Worm (Caenorhabditis elegans) whole organism, late embryonic: ENCODE data around the gene srz-11.
A peak's percentile ranks its signal among the peaks of the same experiment; 100 is the strongest.
"Not testable (repeated sequence)": the region's sequence is repeated elsewhere in the genome, so short reads cannot be mapped to it uniquely, and the experiment has no call there.

ENCODE experiments used
- F13H6.1 ChIP-seq: sonication (generic microtip); optimal IDR thresholded peaks from 2 replicates; lab custom pipeline; 2016; ENCODE audit warnings: missing genetic modification characterization, missing compliant biosample characterization
- K09A11.1 ChIP-seq: sonication (generic microtip); optimal IDR thresholded peaks from 2 replicates; lab custom pipeline; 2017; ENCODE audit warnings: antibody characterized with exemption, mild to moderate bottlenecking, missing genetic modification characterization, missing compliant biosample characterization; ENCODE audit not compliant: insufficient read depth
- Y22D7AL.16 ChIP-seq: sonication (generic microtip); optimal IDR thresholded peaks from 2 replicates; lab custom pipeline; 2016; ENCODE audit warnings: missing genetic modification characterization, missing compliant biosample characterization
- ceh-18 ChIP-seq: sonication (generic microtip); optimal IDR thresholded peaks from 2 replicates; lab custom pipeline; 2016; ENCODE audit warnings: missing genetic modification characterization, missing compliant biosample characterization
- ceh-19 ChIP-seq: fragments of 200-800 bp; sonication (Bioruptor generic); optimal IDR thresholded peaks from 2 replicates; lab custom pipeline; 2018; ENCODE audit warnings: mild to moderate bottlenecking, missing genetic modification characterization, missing compliant biosample characterization
- ceh-2 ChIP-seq: sonication (generic microtip); optimal IDR thresholded peaks from 2 replicates; lab custom pipeline; 2016; ENCODE audit warnings: missing genotype, missing genetic modification characterization, missing compliant biosample characterization
- ceh-24 ChIP-seq: sonication (generic microtip); optimal IDR thresholded peaks from 2 replicates; lab custom pipeline; 2016; ENCODE audit warnings: mild to moderate bottlenecking, missing genetic modification characterization, missing compliant biosample characterization
- ceh-30 ChIP-seq: fragments of 150-350 bp; optimal IDR thresholded peaks from 2 replicates; lab custom pipeline; 2014; ENCODE audit warnings: missing biosample characterization, missing genetic modification characterization
- ceh-45 ChIP-seq: fragments of 200-800 bp; sonication (Bioruptor generic); IDR thresholded peaks from 2 replicates; pipeline ENCODE4 v1.3.6; 2022; ENCODE audit warnings: missing genetic modification reagents, missing genetic modification characterization, missing compliant biosample characterization
- ceh-6 ChIP-seq: fragments of 200-800 bp; sonication (Bioruptor generic); optimal IDR thresholded peaks from 2 replicates; lab custom pipeline; 2018; ENCODE audit warnings: mild to moderate bottlenecking, missing genetic modification characterization, missing compliant biosample characterization
- ceh-9 ChIP-seq: sonication (generic microtip); optimal IDR thresholded peaks from 2 replicates; lab custom pipeline; 2016; ENCODE audit warnings: mild to moderate bottlenecking, missing genetic modification characterization, inconsistent platforms, missing compliant biosample characterization
- dmd-4 ChIP-seq: sonication (generic microtip); optimal IDR thresholded peaks from 2 replicates; lab custom pipeline; 2016; ENCODE audit warnings: borderline replicate concordance, missing genetic modification characterization, missing compliant biosample characterization
- dve-1 ChIP-seq: sonication (generic microtip); optimal IDR thresholded peaks from 2 replicates; lab custom pipeline; 2017; ENCODE audit warnings: antibody characterized with exemption, mild to moderate bottlenecking, missing genetic modification characterization, missing compliant biosample characterization
- elt-2 ChIP-seq: sonication (generic microtip); optimal IDR thresholded peaks from 2 replicates; lab custom pipeline; 2016; ENCODE audit warnings: missing genetic modification reagents, missing genetic modification characterization, missing compliant biosample characterization
- elt-4 ChIP-seq: sonication (generic microtip); optimal IDR thresholded peaks from 2 replicates; lab custom pipeline; 2016; ENCODE audit warnings: missing genetic modification characterization, missing compliant biosample characterization
- eyg-1 ChIP-seq: sonication (generic microtip); optimal IDR thresholded peaks from 2 replicates; lab custom pipeline; 2016; ENCODE audit warnings: missing genotype, missing genetic modification characterization, missing compliant biosample characterization
- gmeb-2 ChIP-seq: sonication (generic microtip); optimal IDR thresholded peaks from 2 replicates; lab custom pipeline; 2016; ENCODE audit warnings: missing genetic modification characterization, inconsistent platforms, missing compliant biosample characterization
- hlh-13 ChIP-seq: fragments of 200-800 bp; sonication (Bioruptor generic); optimal IDR thresholded peaks from 2 replicates; lab custom pipeline; 2018; ENCODE audit warnings: mild to moderate bottlenecking, missing genetic modification characterization, missing compliant biosample characterization
- hlh-15 ChIP-seq: sonication (generic microtip); optimal IDR thresholded peaks from 2 replicates; lab custom pipeline; 2016; ENCODE audit warnings: missing genetic modification characterization, missing compliant biosample characterization
- hlh-6 ChIP-seq: sonication (generic microtip); optimal IDR thresholded peaks from 2 replicates; lab custom pipeline; 2016; ENCODE audit warnings: missing genotype, missing genetic modification characterization, missing compliant biosample characterization
- mec-3 ChIP-seq: sonication (generic microtip); optimal IDR thresholded peaks from 2 replicates; lab custom pipeline; 2016; ENCODE audit warnings: borderline replicate concordance, missing genetic modification characterization, missing compliant biosample characterization
- nfya-1 ChIP-seq: sonication (generic microtip); optimal IDR thresholded peaks from 2 replicates; lab custom pipeline; 2017; ENCODE audit warnings: missing genetic modification characterization, mild to moderate bottlenecking, missing compliant biosample characterization, antibody characterized with exemption, moderate library complexity
- nhr-11 ChIP-seq: fragments of 150-350 bp; optimal IDR thresholded peaks from 2 replicates; lab custom pipeline; 2014; ENCODE audit warnings: missing biosample characterization, missing genetic modification characterization
- nhr-232 ChIP-seq: sonication (generic microtip); optimal IDR thresholded peaks from 2 replicates; lab custom pipeline; 2016; ENCODE audit warnings: missing genetic modification characterization, missing compliant biosample characterization
- npax-4 ChIP-seq: sonication (generic microtip); optimal IDR thresholded peaks from 2 replicates; lab custom pipeline; 2016; ENCODE audit warnings: missing genetic modification characterization, missing compliant biosample characterization
- odd-2 ChIP-seq: sonication (generic microtip); optimal IDR thresholded peaks from 2 replicates; lab custom pipeline; 2017; ENCODE audit warnings: antibody characterized with exemption, mild to moderate bottlenecking, missing genetic modification characterization, missing compliant biosample characterization
- pha-2 ChIP-seq: sonication (generic microtip); optimal IDR thresholded peaks from 2 replicates; lab custom pipeline; 2017; ENCODE audit warnings: mild to moderate bottlenecking, missing genetic modification characterization, missing compliant biosample characterization
- pha-4 ChIP-seq: fragments of 150-350 bp; optimal IDR thresholded peaks from 2 replicates; lab custom pipeline; 2018; ENCODE audit warnings: missing biosample characterization, missing genetic modification reagents, missing genetic modification characterization
- pqm-1 ChIP-seq: sonication (generic microtip); optimal IDR thresholded peaks from 2 replicates; lab custom pipeline; 2016; ENCODE audit warnings: missing genetic modification characterization, missing compliant biosample characterization
- rnt-1 ChIP-seq: sonication (generic microtip); optimal IDR thresholded peaks from 2 replicates; lab custom pipeline; 2016; ENCODE audit warnings: missing genetic modification characterization, missing compliant biosample characterization
- sdc-2 ChIP-seq: sonication (generic microtip); optimal IDR thresholded peaks from 2 replicates; lab custom pipeline; 2016; ENCODE audit warnings: missing genotype, missing genetic modification characterization, missing compliant biosample characterization
- sox-4 ChIP-seq: sonication (generic microtip); optimal IDR thresholded peaks from 2 replicates; lab custom pipeline; 2017; ENCODE audit warnings: mild to moderate bottlenecking, missing genetic modification characterization, inconsistent platforms, missing compliant biosample characterization
- unc-42 ChIP-seq: sonication (generic microtip); optimal IDR thresholded peaks from 2 replicates; lab custom pipeline; 2016; ENCODE audit warnings: missing genotype, missing genetic modification characterization, missing compliant biosample characterization
- unc-86 ChIP-seq: sonication (generic microtip); optimal IDR thresholded peaks from 2 replicates; lab custom pipeline; 2016; ENCODE audit warnings: missing genetic modification characterization, missing compliant biosample characterization
- zip-5 ChIP-seq: sonication (generic microtip); optimal IDR thresholded peaks from 2 replicates; lab custom pipeline; 2016; ENCODE audit warnings: missing genetic modification characterization, missing compliant biosample characterization
- ztf-16 ChIP-seq: sonication (generic microtip); optimal IDR thresholded peaks from 2 replicates; lab custom pipeline; 2017; ENCODE audit warnings: missing genetic modification characterization, missing compliant biosample characterization

srz-11 gene

DNA sequence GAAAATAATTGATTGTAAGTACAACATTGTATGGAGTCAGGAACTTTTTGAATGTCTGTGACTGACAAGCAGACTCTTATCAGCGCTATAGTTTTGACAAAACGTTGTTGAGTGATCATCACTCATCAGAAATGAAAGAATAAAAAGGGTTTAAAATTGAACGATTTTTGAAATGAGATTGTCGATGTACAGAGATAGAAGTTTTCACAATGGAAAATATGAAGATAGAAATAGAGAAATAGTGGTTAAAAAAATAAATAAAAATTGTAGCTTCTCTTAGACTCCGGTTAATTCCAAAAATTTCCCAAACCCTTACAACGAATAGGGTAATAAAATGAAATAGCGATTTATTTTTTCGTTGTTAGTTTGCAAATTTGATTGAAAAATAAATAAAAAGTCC, 37.7 kb upstream of the srz-11 start, which contains the start of gene ugt-30:
Gene ugt-30, minus strand, starts transcription at position 101 of the 400 bp plus-strand sequence.
- not testable (repeated sequence) for TF ChIP-seq ceh-6 (GFP tag; lab: Kevin White, UChicago); hlh-6 (tag; lab: Kevin White, UChicago); unc-42 (tag; lab: Kevin White, UChicago)

DNA sequence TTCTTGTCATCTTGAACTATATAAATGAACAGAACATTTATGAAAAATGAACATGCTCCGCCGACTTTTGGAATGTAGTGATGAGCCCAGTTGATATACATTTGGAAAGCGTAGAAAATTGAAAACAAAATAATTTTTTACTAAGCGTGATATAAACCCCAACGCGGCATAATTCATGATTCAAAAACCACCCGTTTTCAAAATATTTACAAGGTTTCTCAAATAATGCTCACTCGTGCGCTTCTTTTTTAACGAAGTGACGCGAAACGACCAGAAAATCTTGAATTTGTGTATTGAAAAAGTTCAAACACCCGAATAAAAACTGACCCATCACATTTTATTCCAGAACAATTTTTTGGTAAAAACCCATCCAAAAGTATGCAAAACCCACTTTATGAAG, 35.5 kb upstream of the srz-11 start, which contains the start of gene srj-27:
Gene srj-27, minus strand, starts transcription at position 101 of the 400 bp plus-strand sequence.
- TF ChIP-seq nhr-232 (tag; lab: Kevin White, UChicago) (no peak), eyg-1 (tag; lab: Kevin White, UChicago) (no peak), hlh-6 (tag; lab: Kevin White, UChicago) (no peak), odd-2 (no peak), rnt-1 (tag; lab: Kevin White, UChicago) (no peak), mec-3 (tag; lab: Kevin White, UChicago) (no peak), sdc-2 (tag; lab: Kevin White, UChicago) (no peak), gmeb-2 (tag; lab: Kevin White, UChicago) (no peak), ceh-45 (GFP tag; lab: Robert Waterston, UW) (no peak), dve-1 (tag; lab: Kevin White, UChicago) (no peak), pha-4 (tag; lab: Kevin White, UChicago) (no peak), ceh-2 (tag; lab: Kevin White, UChicago) (no peak), K09A11.1 (no peak), ceh-6 (GFP tag; lab: Kevin White, UChicago) (no peak), pha-2 (tag; lab: Kevin White, UChicago) (no peak), ceh-18 (tag; lab: Kevin White, UChicago) (no peak), zip-5 (tag; lab: Kevin White, UChicago) (no peak)

DNA sequence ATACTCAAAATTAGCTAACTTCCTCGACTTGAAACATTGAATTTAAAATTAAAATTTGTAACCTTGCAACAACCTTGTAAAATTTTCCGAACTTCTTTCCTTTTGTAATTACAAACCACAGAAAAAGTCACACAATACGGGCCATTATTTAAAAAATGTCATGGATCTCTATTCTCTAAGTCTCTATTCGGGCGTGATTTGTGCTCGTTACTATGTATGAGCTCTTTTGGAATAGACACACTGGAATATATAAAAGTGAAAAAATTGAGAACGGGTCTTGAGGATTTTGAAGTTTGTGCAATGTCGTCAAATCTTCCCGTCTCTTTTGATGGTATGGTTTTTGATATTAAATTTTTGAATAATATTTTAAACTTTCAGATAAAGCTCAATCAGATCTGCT, 34.9 kb upstream of the srz-11 start, which contains the start of gene srr-7:
Gene srr-7, plus strand, starts transcription at position 301 of the 400 bp plus-strand sequence.
- TF ChIP-seq ceh-9 (no peak), elt-4 (tag; lab: Kevin White, UChicago) (no peak), hlh-15 (tag; lab: Kevin White, UChicago) (no peak), hlh-6 (tag; lab: Kevin White, UChicago) (no peak), elt-2 (tag; lab: Kevin White, UChicago) (no peak), nfya-1 (tag; lab: Kevin White, UChicago) (no peak), hlh-13 (no peak), ceh-19 (GFP tag; lab: Kevin White, UChicago) (no peak), pqm-1 (tag; lab: Kevin White, UChicago) (no peak), sox-4 (no peak), pha-2 (tag; lab: Kevin White, UChicago) (no peak), F13H6.1 (tag; lab: Kevin White, UChicago) (no peak), npax-4 (tag; lab: Kevin White, UChicago) (no peak), ceh-6 (GFP tag; lab: Kevin White, UChicago) (no peak), ceh-24 (tag; lab: Kevin White, UChicago) (no peak)

DNA sequence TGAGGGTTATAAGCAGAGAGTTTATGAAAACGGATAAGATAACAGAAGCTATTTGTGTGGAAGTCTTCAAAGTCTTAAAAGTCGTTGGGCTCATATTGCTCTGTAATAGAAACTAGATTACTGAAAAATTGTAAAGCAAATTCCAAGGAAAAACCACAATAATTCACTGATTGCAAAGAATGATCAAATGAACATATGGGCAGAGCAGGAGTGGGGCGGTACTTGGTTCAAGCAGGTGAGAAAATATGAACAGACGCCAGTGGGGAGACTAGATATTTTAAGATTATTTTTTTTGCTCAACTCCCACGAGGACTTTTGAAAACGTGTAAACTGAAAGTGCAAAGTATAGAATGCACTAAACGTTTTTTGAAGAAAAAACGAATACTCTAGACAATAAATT, 30.5 kb upstream of the srz-11 start, which contains the start of gene str-171:
Gene str-171, minus strand, starts transcription at position 101 of the 400 bp plus-strand sequence.
- TF ChIP-seq dmd-4 (tag; lab: Kevin White, UChicago): no peak
- TF ChIP-seq ztf-16: no peak
- TF ChIP-seq rnt-1 (tag; lab: Kevin White, UChicago): no peak

- no peak for TF ChIP-seq ceh-45 (GFP tag; lab: Robert Waterston, UW)
- no peak for TF ChIP-seq Y22D7AL.16 (tag; lab: Kevin White, UChicago)
- peak; percentile 92 for TF ChIP-seq elt-2 (tag; lab: Kevin White, UChicago)
- TF ChIP-seq ceh-30: no peak
- TF ChIP-seq nhr-11 (tag; lab: Kevin White, UChicago): no peak
- TF ChIP-seq unc-86 (tag; lab: Kevin White, UChicago): no peak
These were observed 29.1 kb upstream of the srz-11 start for ce11 chrV:15133812-15134211.
